Worm (Caenorhabditis elegans) whole organism, L2 larva: Measurements from ENCODE around the gene cnk-1.

ENCODE experiments used
- ama-1 ChIP-seq: fragments of 150-350 bp; optimal IDR thresholded peaks from 2 replicates; lab custom pipeline; 2018; ENCODE audit warnings: inconsistent platforms
- dmd-4 ChIP-seq: sonication (generic microtip); optimal IDR thresholded peaks from 2 replicates; lab custom pipeline; 2017; ENCODE audit warnings: missing biosample characterization, missing genetic modification characterization
- egl-27 ChIP-seq: sonication (generic microtip); optimal IDR thresholded peaks from 3 replicates; lab custom pipeline; 2017; ENCODE audit warnings: missing biosample characterization, missing genetic modification reagents, missing genetic modification characterization
- fos-1 ChIP-seq: fragments of 150-350 bp; optimal IDR thresholded peaks from 2 replicates; lab custom pipeline; 2014; ENCODE audit warnings: missing biosample characterization, missing genetic modification characterization
- lin-13 ChIP-seq: fragments of 150-350 bp; optimal IDR thresholded peaks from 2 replicates; lab custom pipeline; 2014; ENCODE audit warnings: missing biosample characterization, missing genetic modification reagents, missing genetic modification characterization
- lin-39 ChIP-seq: fragments of 150-350 bp; optimal IDR thresholded peaks from 2 replicates; lab custom pipeline; 2014; ENCODE audit warnings: missing biosample characterization, missing genetic modification reagents, missing genetic modification characterization
- mbf-1 ChIP-seq: sonication (generic microtip); optimal IDR thresholded peaks from 2 replicates; lab custom pipeline; 2017; ENCODE audit warnings: missing biosample characterization, missing genetic modification characterization
- mdl-1 ChIP-seq, 2 experiments: fragments of 150-350 bp in 1 of 2; sonication (generic microtip) in 1 of 2; optimal IDR thresholded peaks; 2 replicates each; lab custom pipeline; 2017; ENCODE audit warnings: missing biosample characterization in 2 of 2, missing genetic modification characterization in 2 of 2
- nhr-12 ChIP-seq: fragments of 150-350 bp; optimal IDR thresholded peaks from 2 replicates; lab custom pipeline; 2014; ENCODE audit warnings: missing biosample characterization, missing genetic modification characterization
- skn-1 ChIP-seq: sonication (generic microtip); optimal IDR thresholded peaks from 2 replicates; lab custom pipeline; 2017; ENCODE audit warnings: missing biosample characterization, missing genetic modification characterization
- unc-39 ChIP-seq: fragments of 150-350 bp; optimal IDR thresholded peaks from 2 replicates; lab custom pipeline; 2014; ENCODE audit warnings: missing biosample characterization, missing genetic modification characterization
- zag-1 ChIP-seq: fragments of 150-350 bp; optimal IDR thresholded peaks from 2 replicates; lab custom pipeline; 2014; ENCODE audit warnings: missing biosample characterization, missing genetic modification characterization
- ztf-11 ChIP-seq: sonication (generic microtip); optimal IDR thresholded peaks from 2 replicates; lab custom pipeline; 2017; ENCODE audit warnings: missing biosample characterization, missing genetic modification characterization

DNA sequence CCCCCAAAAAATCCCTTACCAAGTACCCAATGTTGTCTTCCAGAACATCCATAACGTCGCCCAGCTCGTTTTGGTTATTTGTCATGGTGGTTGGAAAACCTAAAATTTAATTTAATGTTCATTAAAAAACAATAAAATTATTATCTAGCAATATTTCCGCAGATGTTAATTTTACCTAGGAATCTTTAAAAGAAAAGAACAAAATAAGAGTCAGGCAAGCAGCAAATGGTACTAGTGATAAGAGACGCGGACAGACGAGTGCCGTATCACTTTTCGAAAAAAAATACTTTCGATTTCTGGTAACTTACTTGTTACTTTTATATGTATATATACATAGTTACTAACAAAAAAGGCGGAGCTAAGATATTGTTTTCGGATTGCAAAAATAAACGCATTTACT is 40.0 kb downstream of the cnk-1 start, which contains the start of gene T07A5.7:
- TF ChIP-seq unc-39 (tag; lab: Kevin White, UChicago), result no peak
- no peak for TF ChIP-seq lin-39
- no peak for TF ChIP-seq zag-1
- no peak for TF ChIP-seq dmd-4 (tag; lab: Kevin White, UChicago)
- no peak for TF ChIP-seq skn-1
- no peak for TF ChIP-seq egl-27 (tag; lab: Kevin White, UChicago)
- no peak for TF ChIP-seq nhr-12 (tag; lab: Kevin White, UChicago)
- no peak for TF ChIP-seq mdl-1 (tag; optimal IDR thresholded peaks at IDR 0.05; lab: Kevin White, UChicago)
- no peak for TF ChIP-seq mbf-1 (tag; lab: Kevin White, UChicago)
- TF ChIP-seq ama-1 (lab: Kevin White, UChicago), result no peak
- TF ChIP-seq fos-1 (tag; lab: Kevin White, UChicago), result no peak
- no peak for TF ChIP-seq lin-13 (GFP tag; lab: Kevin White, UChicago)
- TF ChIP-seq ztf-11, result no peak
